Fruit fly (Drosophila melanogaster): ENCODE measurements around the gene CG32228.
A peak's percentile ranks its signal among the peaks of the same experiment; 100 is the strongest.

The CG32228 gene

dm6 chr3L:20302081-20302630, 36.5 kb downstream of the CG32228 start, which contains the start of gene Pex23 (continued):
- TF ChIP-seq org-1 (GFP tag; optimal IDR thresholded peaks at IDR 0.05), result no peak
- TF ChIP-seq Lpt (GFP tag; optimal IDR thresholded peaks at IDR 0.05), result no peak
- peak; percentile 66 for TF ChIP-seq CG10959 (GFP tag; IDR thresholded peaks at IDR 0.05)
- peak; percentile 43 for TF ChIP-seq Mes4 (GFP tag; optimal IDR thresholded peaks at IDR 0.05)
- peak; percentile 66 for TF ChIP-seq ara (GFP tag; IDR thresholded peaks at IDR 0.05)
- TF ChIP-seq Rx (GFP tag; IDR thresholded peaks at IDR 0.05), result peak; percentile 75
- TF ChIP-seq danr (GFP tag; IDR thresholded peaks at IDR 0.05), result peak; percentile 56; the same call in 1 of the 2 replicates
- peak; percentile 79 for TF ChIP-seq Max (GFP tag; optimal IDR thresholded peaks at IDR 0.05)
- peak; percentile 79 for TF ChIP-seq CG11247 (GFP tag; IDR thresholded peaks at IDR 0.05)
- TF ChIP-seq zen2 (GFP tag; IDR thresholded peaks at IDR 0.05; ENCODE audit: partially characterized antibody), result peak; percentile 88
- peak; percentile 80 for TF ChIP-seq Ada2b (GFP tag; IDR thresholded peaks at IDR 0.05)
- peak; percentile 76 for TF ChIP-seq CG1647 (GFP tag; optimal IDR thresholded peaks at IDR 0.05)
- peak; percentile 87 for TF ChIP-seq Ptx1 (GFP tag; IDR thresholded peaks at IDR 0.05)
- peak; percentile 83 for TF ChIP-seq ase (GFP tag; IDR thresholded peaks at IDR 0.05)
- TF ChIP-seq odd (GFP tag; optimal IDR thresholded peaks at IDR 0.05), result no peak
- TF ChIP-seq Dad (GFP tag; optimal IDR thresholded peaks at IDR 0.05), result peak; percentile 80
- peak; percentile 72 for TF ChIP-seq B-H1 (GFP tag; IDR thresholded peaks at IDR 0.05)
- TF ChIP-seq vnd (GFP tag; IDR thresholded peaks at IDR 0.05; ENCODE audit: partially characterized antibody), result peak; percentile 98
- peak; percentile 14 for TF ChIP-seq CG10274 (GFP tag; optimal IDR thresholded peaks at IDR 0.05)
- peak; percentile 95 for TF ChIP-seq CG6791 (GFP tag; IDR thresholded peaks at IDR 0.05; ENCODE audit: partially characterized antibody)
- TF ChIP-seq cad (GFP tag; optimal IDR thresholded peaks at IDR 0.05), result no peak
- peak; percentile 81 for TF ChIP-seq zen (tag; optimal IDR thresholded peaks at IDR 0.05)
- peak; percentile 81 for TF ChIP-seq tgo (GFP tag; IDR thresholded peaks at IDR 0.05)
- peak; percentile 63 for TF ChIP-seq psq (GFP tag; optimal IDR thresholded peaks at IDR 0.05)
- peak; percentile 53 for TF ChIP-seq CG9797 (GFP tag; optimal IDR thresholded peaks at IDR 0.05)
- no peak for TF ChIP-seq Eip74EF (GFP tag; optimal IDR thresholded peaks at IDR 0.05)
- TF ChIP-seq D (optimal IDR thresholded peaks at IDR 0.05), result no peak
- peak; percentile 60 for TF ChIP-seq D (GFP tag; optimal IDR thresholded peaks at IDR 0.05)
- TF ChIP-seq CG11560 (tag; IDR thresholded peaks at IDR 0.05), result peak; percentile 69
- TF ChIP-seq Hsf (GFP tag; optimal IDR thresholded peaks at IDR 0.05), result peak; percentile 80
- TF ChIP-seq pb (GFP tag; optimal IDR thresholded peaks at IDR 0.05), result no peak
- peak; percentile 72 to 79 for TF ChIP-seq Hr51 (GFP tag; optimal IDR thresholded peaks at IDR 0.05)
- peak; percentile 77 for TF ChIP-seq grau (tag; optimal IDR thresholded peaks at IDR 0.05)
- TF ChIP-seq scrt (GFP tag; optimal IDR thresholded peaks at IDR 0.05), result no peak
- TF ChIP-seq z (GFP tag; IDR thresholded peaks at IDR 0.05), result no peak
- 0 out of 2 replicates have a peak, but pooled peaks have one; percentile 9 for TF ChIP-seq gt (GFP tag; IDR thresholded peaks at IDR 0.05)
- TF ChIP-seq Dfd (GFP tag; optimal IDR thresholded peaks at IDR 0.05), result no peak
- peak; percentile 68 for TF ChIP-seq Oli (tag; optimal IDR thresholded peaks at IDR 0.05)
- peak; percentile 97 for TF ChIP-seq hb (GFP tag; IDR thresholded peaks at IDR 0.05; ENCODE audit: partially characterized antibody)
- peak; percentile 53 for TF ChIP-seq CG9876 (GFP tag; optimal IDR thresholded peaks at IDR 0.05)
- no peak for TF ChIP-seq zf30C (GFP tag; optimal IDR thresholded peaks at IDR 0.05)
- TF ChIP-seq Stat92E (GFP tag; optimal IDR thresholded peaks at IDR 0.05), result peak in 1 of 3 experiments; percentile 81
- no peak for TF ChIP-seq oc (tag; optimal IDR thresholded peaks at IDR 0.05)
- TF ChIP-seq gsb (GFP tag; IDR thresholded peaks at IDR 0.05), result no peak
- peak; percentile 95 for TF ChIP-seq CG10267 (tag; optimal IDR thresholded peaks at IDR 0.05)
- peak; percentile 71 for TF ChIP-seq H2.0 (GFP tag; IDR thresholded peaks at IDR 0.05)
- TF ChIP-seq Spps (tag; optimal IDR thresholded peaks at IDR 0.05), result peak; percentile 64
- TF ChIP-seq jigr1 (GFP tag; IDR thresholded peaks at IDR 0.05), result peak; percentile 35; the same call in 1 of the 3 replicates
- TF ChIP-seq tna (GFP tag; IDR thresholded peaks at IDR 0.05; ENCODE audit: partially characterized antibody), result peak; percentile 90
- TF ChIP-seq CG1529 (GFP tag; optimal IDR thresholded peaks at IDR 0.05), result no peak
